Fruit fly (Drosophila melanogaster): Measurements from ENCODE around the gene CG7384.
A peak's percentile ranks its signal among the peaks of the same experiment; 100 is the strongest.

Gene CG7384

DNA sequence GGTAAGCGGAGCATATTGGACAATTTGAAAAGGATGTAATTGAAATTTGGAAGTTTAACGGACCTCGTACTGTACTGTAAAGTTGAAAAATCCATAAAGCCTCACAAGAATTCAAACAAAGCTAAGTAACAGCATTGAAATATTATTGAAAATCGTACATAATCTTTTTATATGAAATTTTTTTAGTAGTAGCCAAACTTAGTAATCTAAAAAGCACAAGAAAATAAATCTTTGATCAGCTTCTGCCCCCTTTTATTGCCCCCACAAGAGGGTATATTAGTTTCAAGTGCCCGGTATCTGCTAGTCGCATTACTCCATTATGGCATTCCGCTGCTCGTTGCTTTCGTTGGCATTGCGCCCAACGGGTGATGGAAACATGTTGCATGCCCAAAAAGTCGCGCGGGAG is 43.4 kb downstream of the CG7384 start (continued):
- TF ChIP-seq dimm (GFP tag; IDR thresholded peaks at IDR 0.05), result no peak
- no peak for TF ChIP-seq ap (GFP tag; IDR thresholded peaks at IDR 0.05)
- TF ChIP-seq Dp (GFP tag; optimal IDR thresholded peaks at IDR 0.05), result no peak
- no peak for TF ChIP-seq CG10565 (GFP tag; optimal IDR thresholded peaks at IDR 0.05)
- TF ChIP-seq org-1 (GFP tag; optimal IDR thresholded peaks at IDR 0.05), result peak; percentile 51
- peak; percentile 6 for TF ChIP-seq Vsx1 (GFP tag; optimal IDR thresholded peaks at IDR 0.05)
- TF ChIP-seq slou (GFP tag; optimal IDR thresholded peaks at IDR 0.05), result no peak
- TF ChIP-seq ci (GFP tag; IDR thresholded peaks at IDR 0.05), result no peak
- TF ChIP-seq eyg (GFP tag; optimal IDR thresholded peaks at IDR 0.05), result peak; percentile 16
- no peak; the same call in 1 of the 2 replicates for TF ChIP-seq CG32772 (GFP tag; IDR thresholded peaks at IDR 0.05)
- no peak for TF ChIP-seq CG10543 (GFP tag; optimal IDR thresholded peaks at IDR 0.05)
- peak; percentile 23; the same call in 1 of the 2 replicates for TF ChIP-seq H2.0 (GFP tag; IDR thresholded peaks at IDR 0.05)
- TF ChIP-seq CG14965 (GFP tag; optimal IDR thresholded peaks at IDR 0.05; ENCODE audit: borderline replicate concordance), result peak; percentile 29
- TF ChIP-seq CG7786 (GFP tag; optimal IDR thresholded peaks at IDR 0.05), result peak; percentile 28
- TF ChIP-seq CG4360 (GFP tag; IDR thresholded peaks at IDR 0.05), result no peak
- TF ChIP-seq Atf6 (GFP tag; IDR thresholded peaks at IDR 0.05), result peak; percentile 20; the same call in 1 of the 2 replicates
- peak; percentile 43 for TF ChIP-seq Jarid2 (GFP tag; optimal IDR thresholded peaks at IDR 0.05)
- TF ChIP-seq CG7839 (tag; optimal IDR thresholded peaks at IDR 0.05), result peak; percentile 78
- no peak for TF ChIP-seq CG11696 (GFP tag; IDR thresholded peaks at IDR 0.05)
- TF ChIP-seq zfh1 (GFP tag; IDR thresholded peaks at IDR 0.05), result peak; percentile 59; the same call in 2 of the 3 replicates
- TF ChIP-seq nerfin-2 (GFP tag; IDR thresholded peaks at IDR 0.05; ENCODE audit: partially characterized antibody), result no peak
- TF ChIP-seq HmgD (GFP tag; optimal IDR thresholded peaks at IDR 0.05), result no peak
- TF ChIP-seq CG17612 (GFP tag; IDR thresholded peaks at IDR 0.05), result no peak
- TF ChIP-seq CG13123 (GFP tag; optimal IDR thresholded peaks at IDR 0.05), result no peak
- peak; percentile 51 for TF ChIP-seq Meics (GFP tag; optimal IDR thresholded peaks at IDR 0.05)
- TF ChIP-seq bigmax (GFP tag; optimal IDR thresholded peaks at IDR 0.05), result no peak
- peak; percentile 49 for TF ChIP-seq Gsc (GFP tag; IDR thresholded peaks at IDR 0.05)
- no peak for TF ChIP-seq CG9876 (GFP tag; optimal IDR thresholded peaks at IDR 0.05)
- no peak for TF ChIP-seq Dip3 (GFP tag; optimal IDR thresholded peaks at IDR 0.05)
- TF ChIP-seq CG16815 (GFP tag; optimal IDR thresholded peaks at IDR 0.05), result peak; percentile 57
- no peak for TF ChIP-seq fu2 (GFP tag; optimal IDR thresholded peaks at IDR 0.05)
- TF ChIP-seq maf-S (GFP tag; optimal IDR thresholded peaks at IDR 0.05), result no peak
- TF ChIP-seq BEAF-32 (GFP tag; optimal IDR thresholded peaks at IDR 0.05), result no peak
- TF ChIP-seq dati (GFP tag; IDR thresholded peaks at IDR 0.05), result no peak
- TF ChIP-seq CG7745 (tag; optimal IDR thresholded peaks at IDR 0.05), result no peak
- TF ChIP-seq sens-2 (GFP tag; IDR thresholded peaks at IDR 0.05), result no peak
- TF ChIP-seq CG18262 (tag; optimal IDR thresholded peaks at IDR 0.05), result peak; percentile 88
- no peak for TF ChIP-seq cg (GFP tag; optimal IDR thresholded peaks at IDR 0.05)
- TF ChIP-seq CG33557 (GFP tag; optimal IDR thresholded peaks at IDR 0.05), result peak; percentile 12
- TF ChIP-seq pnt (GFP tag; optimal IDR thresholded peaks at IDR 0.05), result peak; percentile 35
- TF ChIP-seq psq (GFP tag; optimal IDR thresholded peaks at IDR 0.05), result peak; percentile 10
- TF ChIP-seq gcm (GFP tag; optimal IDR thresholded peaks at IDR 0.05), result no peak
- TF ChIP-seq Oaz (GFP tag; IDR thresholded peaks at IDR 0.05), result peak; percentile 31; the same call in 1 of the 2 replicates
- peak; percentile 46 for TF ChIP-seq CG15601 (tag; optimal IDR thresholded peaks at IDR 0.05)
- no peak for TF ChIP-seq CG7372 (GFP tag; IDR thresholded peaks at IDR 0.05)
- 0 out of 3 replicates have a peak, but pooled peaks have one; percentile 46 for TF ChIP-seq Mrtf (GFP tag; IDR thresholded peaks at IDR 0.05)
- TF ChIP-seq CG4854 (GFP tag; optimal IDR thresholded peaks at IDR 0.05), result peak; percentile 14
- TF ChIP-seq crp (GFP tag; optimal IDR thresholded peaks at IDR 0.05), result peak in 1 of 2 experiments; percentile 8
- no peak for TF ChIP-seq Dbx (GFP tag; IDR thresholded peaks at IDR 0.05)
- TF ChIP-seq CG2129 (GFP tag; IDR thresholded peaks at IDR 0.05; ENCODE audit: partially characterized antibody), result no peak
- peak; percentile 15 for TF ChIP-seq CG10462 (GFP tag; optimal IDR thresholded peaks at IDR 0.05)
